Worm (Caenorhabditis elegans) whole organism, mixed stage, embryonic: ENCODE results near the gene lelo-4.

ENCODE experiments used
- blmp-1 ChIP-seq: fragments of 150-350 bp; optimal IDR thresholded peaks from 2 replicates; lab custom pipeline; 2014; ENCODE audit warnings: missing biosample characterization, missing genetic modification characterization
- lsy-2 ChIP-seq: fragments of 150-350 bp; optimal IDR thresholded peaks from 2 replicates; lab custom pipeline; 2014; ENCODE audit warnings: missing biosample characterization, missing genetic modification characterization
- nhr-12 ChIP-seq: fragments of 150-350 bp; optimal IDR thresholded peaks from 2 replicates; lab custom pipeline; 2014; ENCODE audit warnings: missing biosample characterization, missing genetic modification characterization
- nhr-237 ChIP-seq: fragments of 150-350 bp; optimal IDR thresholded peaks from 2 replicates; lab custom pipeline; 2014; ENCODE audit warnings: missing biosample characterization, missing genetic modification characterization
- nhr-76 ChIP-seq: sonication (generic microtip); optimal IDR thresholded peaks from 2 replicates; lab custom pipeline; 2017; ENCODE audit warnings: missing biosample characterization, missing genetic modification characterization
- unc-39 ChIP-seq: fragments of 150-350 bp; optimal IDR thresholded peaks from 2 replicates; lab custom pipeline; 2014; ENCODE audit warnings: missing biosample characterization, missing genetic modification characterization
- unc-62 ChIP-seq: fragments of 150-350 bp; optimal IDR thresholded peaks from 2 replicates; lab custom pipeline; 2014; ENCODE audit warnings: missing biosample characterization, missing genetic modification reagents, missing genetic modification characterization

DNA sequence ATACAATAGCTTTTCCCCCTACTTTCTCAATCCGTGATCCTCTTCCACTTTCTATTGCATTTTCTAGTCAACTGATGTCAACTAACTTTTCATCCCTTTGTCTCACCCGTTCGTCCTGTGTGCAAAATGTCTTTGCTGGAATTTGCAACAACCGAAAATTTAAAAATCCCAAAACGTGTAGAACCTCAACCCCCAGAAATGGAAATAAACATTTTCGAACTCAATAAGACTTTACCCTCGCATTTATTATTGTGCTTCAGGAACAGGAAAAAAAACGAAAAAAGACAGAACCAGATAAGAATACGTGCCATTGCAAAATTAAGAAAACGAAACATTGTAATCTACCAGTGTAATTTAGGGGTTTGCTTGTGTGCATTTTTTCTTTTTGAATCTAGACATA, 2.6 kb upstream of the lelo-4 start:
- TF ChIP-seq nhr-237 (tag; lab: Kevin White, UChicago) (no peak), nhr-12 (tag; lab: Kevin White, UChicago) (no peak), unc-39 (tag; lab: Kevin White, UChicago) (no peak), nhr-76 (tag; lab: Kevin White, UChicago) (no peak), unc-62 (no peak), lsy-2 (tag; lab: Kevin White, UChicago) (no peak), blmp-1 (tag; lab: Kevin White, UChicago) (no peak)
